Fruit fly (Drosophila melanogaster) whole organism, adult: Measurements from ENCODE around the gene CG1142.

ENCODE experiments used
- CG11617 ChIP-seq: fragments of 200-800 bp; sonication (Bioruptor generic); optimal IDR thresholded peaks from 2 replicates; lab custom pipeline; 2017; ENCODE audit warnings: mild to moderate bottlenecking, missing biosample characterization, missing genetic modification reagents, missing genetic modification characterization
- CG12768 ChIP-seq: fragments of 200-800 bp; sonication (Bioruptor generic); optimal IDR thresholded peaks from 2 replicates; lab custom pipeline; 2017; ENCODE audit warnings: missing biosample characterization, missing genetic modification characterization, mild to moderate bottlenecking, moderate library complexity, missing genetic modification reagents
- CG5204 ChIP-seq: fragments of 200-800 bp; sonication (Bioruptor generic); optimal IDR thresholded peaks from 2 replicates; lab custom pipeline; 2016; ENCODE audit warnings: missing biosample characterization, missing genetic modification characterization
- CG7101 ChIP-seq: fragments of 200-800 bp; sonication (Bioruptor generic); optimal IDR thresholded peaks from 2 replicates; lab custom pipeline; 2018; ENCODE audit warnings: missing biosample characterization, mild to moderate bottlenecking, missing genetic modification characterization, moderate library complexity
- Crg-1 ChIP-seq: fragments of 200-800 bp; sonication (Bioruptor generic); optimal IDR thresholded peaks from 2 replicates; lab custom pipeline; 2016; ENCODE audit warnings: missing biosample characterization, missing genetic modification characterization
- bab1 ChIP-seq: fragments of 200-800 bp; sonication (Bioruptor generic); optimal IDR thresholded peaks from 3 replicates; lab custom pipeline; 2019; ENCODE audit warnings: missing biosample characterization, mild to moderate bottlenecking, missing genetic modification characterization, moderate library complexity
- kay ChIP-seq: fragments of 200-800 bp; sonication (Bioruptor generic); peaks from one replicate; lab custom pipeline; 2016; ENCODE audit warnings: missing biosample characterization, missing genetic modification characterization, borderline replicate concordance
- ovo ChIP-seq: fragments of 200-800 bp; sonication (Bioruptor generic); optimal IDR thresholded peaks from 2 replicates; lab custom pipeline; 2016; ENCODE audit warnings: missing biosample characterization, missing genetic modification characterization
- tj ChIP-seq: fragments of 200-800 bp; sonication (Bioruptor generic); optimal IDR thresholded peaks from 3 replicates; lab custom pipeline; 2017; ENCODE audit warnings: missing biosample characterization, mild to moderate bottlenecking, missing genetic modification characterization, moderate library complexity

dm6 chr3R:7489902-7490301 lies 16.3 kb upstream of the CG1142 start:
- TF ChIP-seq CG12768 (no peak), ovo (GFP tag; lab: Kevin White, UChicago) (no peak), bab1 (no peak), Crg-1 (GFP tag; lab: Kevin White, UChicago) (no peak), CG11617 (GFP tag; lab: Kevin White, UChicago) (no peak), tj (GFP tag; lab: Kevin White, UChicago) (peak; percentile 33), CG5204 (GFP tag; lab: Kevin White, UChicago) (no peak), kay (no peak), CG7101 (tag; lab: Kevin White, UChicago) (no peak)
